Fruit fly (Drosophila melanogaster): ENCODE data around the gene CG46511.
"Not testable (repeated sequence)": the region's sequence is repeated elsewhere in the genome, so short reads cannot be mapped to it uniquely, and the experiment has no call there.

DNA sequence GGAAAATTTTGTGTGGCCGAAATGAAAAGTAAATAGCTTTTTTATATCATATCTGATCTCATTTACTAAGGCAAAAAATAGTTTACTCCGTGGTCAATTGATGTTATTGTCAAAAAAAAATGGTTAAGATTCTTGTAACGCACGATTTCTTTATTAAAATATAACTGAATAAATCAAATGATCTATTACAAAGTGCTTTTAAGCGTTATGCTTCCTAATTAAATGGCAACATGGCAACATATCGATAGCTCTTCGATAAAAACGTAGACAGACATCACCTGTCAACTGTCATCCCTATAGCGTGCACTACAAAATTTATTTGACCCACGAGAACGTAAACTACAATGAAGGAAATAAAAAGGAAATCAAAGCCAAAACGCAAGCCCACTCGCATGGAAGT, 34.8 kb upstream of the CG46511 start, which contains the start of gene CG46504:
- TF ChIP-seq CG8478, CTCF (optimal IDR thresholded peaks at IDR 0.05): not testable (repeated sequence)
